Fruit fly (Drosophila melanogaster): ENCODE results near the gene CG10366.
A peak's percentile ranks its signal among the peaks of the same experiment; 100 is the strongest.

Gene CG10366

DNA sequence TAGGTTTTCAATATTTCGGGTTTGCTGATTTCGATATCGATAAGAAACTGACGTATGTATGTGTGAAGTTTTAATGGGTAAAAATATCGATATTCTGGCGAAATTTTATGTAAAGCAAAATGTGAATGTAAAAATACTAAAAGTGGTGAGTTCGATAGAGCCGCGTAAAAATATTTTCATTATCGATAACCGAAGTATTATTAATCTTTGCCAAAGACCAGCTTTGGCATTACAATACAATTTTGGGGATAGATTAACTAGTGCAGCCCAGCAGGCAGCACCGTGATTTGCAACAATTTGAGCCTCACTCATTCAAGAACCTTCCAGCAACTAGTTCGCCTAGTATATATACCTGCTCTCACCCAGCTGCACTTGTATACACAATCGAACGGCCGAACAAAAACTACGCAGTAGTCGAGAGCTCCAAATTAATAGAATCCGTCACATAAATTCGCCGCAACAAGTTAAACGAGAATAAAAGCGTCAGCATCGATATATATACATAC is 41.7 kb upstream of the CG10366 start (continued):
- TF ChIP-seq pb (GFP tag; optimal IDR thresholded peaks at IDR 0.05) (no peak), Ets97D (GFP tag; optimal IDR thresholded peaks at IDR 0.05) (peak; percentile 10), CG2678 (tag; optimal IDR thresholded peaks at IDR 0.05) (peak; percentile 8), disco-r (GFP tag; optimal IDR thresholded peaks at IDR 0.05) (no peak), Kr (GFP tag; optimal IDR thresholded peaks at IDR 0.05) (no peak), CG7963 (GFP tag; IDR thresholded peaks at IDR 0.05; ENCODE audit: partially characterized antibody) (peak; percentile 90), MESR4 (GFP tag; optimal IDR thresholded peaks at IDR 0.05) (peak; percentile 82), Fer2 (tag; optimal IDR thresholded peaks at IDR 0.05) (no peak), vnd (GFP tag; IDR thresholded peaks at IDR 0.05; ENCODE audit: partially characterized antibody) (peak; percentile 91), CG7556 (GFP tag; optimal IDR thresholded peaks at IDR 0.05) (no peak), Scr (GFP tag; IDR thresholded peaks at IDR 0.05; ENCODE audit: partially characterized antibody) (peak; percentile 86), CG13894 (tag; optimal IDR thresholded peaks at IDR 0.05) (peak; percentile 28), Sry-δ (GFP tag; optimal IDR thresholded peaks at IDR 0.05) (peak; percentile 84), CG15601 (tag; optimal IDR thresholded peaks at IDR 0.05) (peak; percentile 82), CG30020 (tag; optimal IDR thresholded peaks at IDR 0.05) (peak; percentile 55), bsh (GFP tag; optimal IDR thresholded peaks at IDR 0.05) (peak in 1 of 2 experiments; percentile 12), scrt (GFP tag; optimal IDR thresholded peaks at IDR 0.05) (peak; percentile 37), CG6791 (GFP tag; IDR thresholded peaks at IDR 0.05; ENCODE audit: partially characterized antibody) (peak; percentile 95), BtbVII (GFP tag; optimal IDR thresholded peaks at IDR 0.05) (peak; percentile 18), nmo (GFP tag; optimal IDR thresholded peaks at IDR 0.05) (peak; percentile 19), Hmr (GFP tag; optimal IDR thresholded peaks at IDR 0.05) (peak; percentile 28), tna (GFP tag; IDR thresholded peaks at IDR 0.05; ENCODE audit: partially characterized antibody) (peak; percentile 92), Abd-B (GFP tag; optimal IDR thresholded peaks at IDR 0.05) (peak; percentile 46), YL-1 (GFP tag; optimal IDR thresholded peaks at IDR 0.05) (peak; percentile 78), CG34376 (GFP tag; optimal IDR thresholded peaks at IDR 0.05) (peak; percentile 30), oc (tag; optimal IDR thresholded peaks at IDR 0.05) (peak; percentile 71), ATbp (GFP tag; optimal IDR thresholded peaks at IDR 0.05) (no peak), amos (GFP tag; IDR thresholded peaks at IDR 0.05; ENCODE audit: partially characterized antibody) (peak; percentile 79; the same call in 1 of the 2 replicates), grau (tag; optimal IDR thresholded peaks at IDR 0.05) (peak; percentile 6), Dek (tag; optimal IDR thresholded peaks at IDR 0.05) (no peak), nerfin-1 (tag; optimal IDR thresholded peaks at IDR 0.05) (peak; percentile 63), CG14050 (GFP tag; IDR thresholded peaks at IDR 0.05) (no peak), CG2712 (tag; optimal IDR thresholded peaks at IDR 0.05) (peak; percentile 33), hbn (GFP tag; IDR thresholded peaks at IDR 0.05; ENCODE audit: partially characterized antibody) (peak; percentile 84), inv (GFP tag; IDR thresholded peaks at IDR 0.05; ENCODE audit: partially characterized antibody) (peak; percentile 73), CG18011 (GFP tag; optimal IDR thresholded peaks at IDR 0.05) (no peak), MBD-R2 (GFP tag; IDR thresholded peaks at IDR 0.05) (peak; percentile 71), abd-A (tag; optimal IDR thresholded peaks at IDR 0.05) (peak; percentile 84), CG17829 (tag; optimal IDR thresholded peaks at IDR 0.05) (peak; percentile 33), sqz (GFP tag; optimal IDR thresholded peaks at IDR 0.05) (no peak), CG11504 (tag; optimal IDR thresholded peaks at IDR 0.05) (peak; percentile 5), Med (GFP tag) (peak; percentile 59), Myb (GFP tag; optimal IDR thresholded peaks at IDR 0.05) (peak; percentile 70), usp (GFP tag; optimal IDR thresholded peaks at IDR 0.05) (no peak), Stat92E (GFP tag; optimal IDR thresholded peaks at IDR 0.05) (peak in 1 of 3 experiments; percentile 35), CG15514 (GFP tag; optimal IDR thresholded peaks at IDR 0.05) (peak; percentile 59), unc-4 (GFP tag; IDR thresholded peaks at IDR 0.05; ENCODE audit: partially characterized antibody) (peak; percentile 91)

Data from whole organism, embryonic.